Worm (Caenorhabditis elegans) whole organism, L3 larva: ENCODE results near the gene K11H12.9.

Experiments used
- aly-2 ChIP-seq: fragments of 150-350 bp; optimal IDR thresholded peaks from 2 replicates; lab custom pipeline; 2014; ENCODE audit warnings: missing biosample characterization, missing genetic modification characterization
- ama-1 ChIP-seq: fragments of 150-350 bp; optimal IDR thresholded peaks from 2 replicates; lab custom pipeline; 2018
- ceh-9 ChIP-seq: sonication (generic microtip); optimal IDR thresholded peaks from 2 replicates; lab custom pipeline; 2018; ENCODE audit warnings: missing biosample characterization, missing genetic modification characterization
- elt-3 ChIP-seq, 3 experiments: fragments of 150-350 bp in 1 of 3; sonication (generic microtip) in 2 of 3; optimal IDR thresholded peaks; 2 replicates in 2 of 3; 4 replicates in 1 of 3; lab custom pipeline; 2014 to 2017; ENCODE audit warnings: missing biosample characterization in 3 of 3, missing genetic modification characterization in 3 of 3
- lsy-12 ChIP-seq: sonication (generic microtip); optimal IDR thresholded peaks from 2 replicates; lab custom pipeline; 2016; ENCODE audit warnings: mild to moderate bottlenecking, missing genetic modification characterization, missing compliant biosample characterization
- mdl-1 ChIP-seq: fragments of 150-350 bp; optimal IDR thresholded peaks from 2 replicates; lab custom pipeline; 2014; ENCODE audit warnings: missing biosample characterization, missing genetic modification characterization
- nhr-77 ChIP-seq: fragments of 150-350 bp; optimal IDR thresholded peaks from 2 replicates; lab custom pipeline; 2014; ENCODE audit warnings: missing biosample characterization, missing genetic modification characterization
- unc-39 ChIP-seq: sonication (generic microtip); optimal IDR thresholded peaks from 4 replicates; lab custom pipeline; 2017; ENCODE audit warnings: missing biosample characterization, missing genetic modification characterization
- unc-62 ChIP-seq: fragments of 150-350 bp; sonication (generic microtip); optimal IDR thresholded peaks from 4 replicates; lab custom pipeline; 2014; ENCODE audit warnings: missing biosample characterization, missing genetic modification reagents, missing genetic modification characterization
- ztf-11 ChIP-seq: fragments of 150-350 bp; optimal IDR thresholded peaks from 2 replicates; lab custom pipeline; 2014; ENCODE audit warnings: missing biosample characterization, missing genetic modification characterization

- TF ChIP-seq mdl-1 (tag; lab: Kevin White, UChicago), result no peak
- TF ChIP-seq lsy-12 (tag; lab: Kevin White, UChicago), result no peak
- no peak for TF ChIP-seq ztf-11 (tag; lab: Kevin White, UChicago)
- no peak for TF ChIP-seq nhr-77 (tag; lab: Kevin White, UChicago)
- no peak for TF ChIP-seq ama-1 (lab: Kevin White, UChicago)
- TF ChIP-seq aly-2 (tag; lab: Kevin White, UChicago), result no peak
- TF ChIP-seq ceh-9 (tag; lab: Kevin White, UChicago), result no peak
- no peak for TF ChIP-seq elt-3 (tag; optimal IDR thresholded peaks at IDR 0.05; lab: Kevin White, UChicago)
- no peak for TF ChIP-seq unc-39 (tag; lab: Kevin White, UChicago)
- no peak for TF ChIP-seq unc-62 (GFP tag; lab: Kevin White, UChicago)
Observed at ce11 chrIV:648362-648761, 1.1 kb upstream of the K11H12.9 start.
